Worm (Caenorhabditis elegans) whole organism, L3 larva: Measurements from ENCODE around the gene sre-41.
A peak's percentile ranks its signal among the peaks of the same experiment; 100 is the strongest.

Experiments
- R02D3.7 ChIP-seq: fragments of 150-350 bp; optimal IDR thresholded peaks from 2 replicates; lab custom pipeline; 2014; ENCODE audit warnings: missing biosample characterization, missing genetic modification characterization
- aly-2 ChIP-seq: fragments of 150-350 bp; optimal IDR thresholded peaks from 2 replicates; lab custom pipeline; 2014; ENCODE audit warnings: missing biosample characterization, missing genetic modification characterization
- ama-1 ChIP-seq: fragments of 150-350 bp; optimal IDR thresholded peaks from 2 replicates; lab custom pipeline; 2018
- ceh-16 ChIP-seq: sonication (generic microtip); optimal IDR thresholded peaks from 2 replicates; lab custom pipeline; 2017; ENCODE audit warnings: missing biosample characterization, missing genetic modification characterization
- daf-12 ChIP-seq: fragments of 150-350 bp; optimal IDR thresholded peaks from 2 replicates; lab custom pipeline; 2014; ENCODE audit warnings: missing biosample characterization, missing genetic modification reagents, missing genetic modification characterization
- egl-5 ChIP-seq: fragments of 150-350 bp; optimal IDR thresholded peaks from 2 replicates; lab custom pipeline; 2017; ENCODE audit warnings: missing biosample characterization, missing genetic modification reagents, missing genetic modification characterization, inconsistent platforms
- elt-1 ChIP-seq: fragments of 150-350 bp; optimal IDR thresholded peaks from 2 replicates; lab custom pipeline; 2014; ENCODE audit warnings: missing biosample characterization, missing genetic modification characterization
- elt-2 ChIP-seq: sonication (generic microtip); optimal IDR thresholded peaks from 2 replicates; lab custom pipeline; 2016; ENCODE audit warnings: missing genetic modification reagents, mild to moderate bottlenecking, missing genetic modification characterization, missing compliant biosample characterization
- elt-3 ChIP-seq, 3 experiments: fragments of 150-350 bp in 1 of 3; sonication (generic microtip) in 2 of 3; optimal IDR thresholded peaks; 2 replicates in 2 of 3; 4 replicates in 1 of 3; lab custom pipeline; 2014 to 2017; ENCODE audit warnings: missing biosample characterization in 3 of 3, missing genetic modification characterization in 3 of 3
- fkh-2 ChIP-seq: fragments of 150-350 bp; optimal IDR thresholded peaks from 2 replicates; lab custom pipeline; 2014; ENCODE audit warnings: missing biosample characterization, missing genetic modification reagents, missing genetic modification characterization
- fos-1 ChIP-seq: fragments of 150-350 bp; optimal IDR thresholded peaks from 2 replicates; lab custom pipeline; 2014; ENCODE audit warnings: missing biosample characterization, missing genetic modification characterization
- hmg-11 ChIP-seq: sonication (generic microtip); optimal IDR thresholded peaks from 2 replicates; lab custom pipeline; 2016; ENCODE audit warnings: missing genetic modification characterization, missing compliant biosample characterization
- lin-15B ChIP-seq: fragments of 150-350 bp; optimal IDR thresholded peaks from 2 replicates; lab custom pipeline; 2014; ENCODE audit warnings: missing biosample characterization, missing genetic modification characterization
- lsy-12 ChIP-seq: sonication (generic microtip); optimal IDR thresholded peaks from 2 replicates; lab custom pipeline; 2016; ENCODE audit warnings: mild to moderate bottlenecking, missing genetic modification characterization, missing compliant biosample characterization
- mdl-1 ChIP-seq: fragments of 150-350 bp; optimal IDR thresholded peaks from 2 replicates; lab custom pipeline; 2014; ENCODE audit warnings: missing biosample characterization, missing genetic modification characterization
- mml-1 ChIP-seq: fragments of 150-350 bp; sonication (generic microtip); optimal IDR thresholded peaks from 3 replicates; lab custom pipeline; 2014; ENCODE audit warnings: missing biosample characterization, missing genetic modification characterization
- nfya-1 ChIP-seq: sonication (generic microtip); optimal IDR thresholded peaks from 2 replicates; lab custom pipeline; 2017; ENCODE audit warnings: missing genetic modification characterization, mild to moderate bottlenecking, missing compliant biosample characterization, antibody characterized with exemption, moderate library complexity; ENCODE audit not compliant: insufficient read depth
- nhr-11 ChIP-seq: fragments of 150-350 bp; optimal IDR thresholded peaks from 2 replicates; lab custom pipeline; 2014; ENCODE audit warnings: missing biosample characterization, missing genetic modification characterization
- nhr-12 ChIP-seq: fragments of 150-350 bp; optimal IDR thresholded peaks from 2 replicates; lab custom pipeline; 2014; ENCODE audit warnings: missing biosample characterization, missing genetic modification characterization
- nhr-23 ChIP-seq: fragments of 150-350 bp; optimal IDR thresholded peaks from 2 replicates; lab custom pipeline; 2014; ENCODE audit warnings: missing biosample characterization, missing genetic modification reagents, missing genetic modification characterization
- nhr-237 ChIP-seq: fragments of 150-350 bp; optimal IDR thresholded peaks from 2 replicates; lab custom pipeline; 2014; ENCODE audit warnings: missing biosample characterization, missing genetic modification characterization
- nhr-25 ChIP-seq: sonication (generic microtip); optimal IDR thresholded peaks from 2 replicates; lab custom pipeline; 2017; ENCODE audit warnings: missing biosample characterization, missing genetic modification characterization
- nhr-28 ChIP-seq: fragments of 150-350 bp; optimal IDR thresholded peaks from 2 replicates; lab custom pipeline; 2014; ENCODE audit warnings: missing biosample characterization, missing genetic modification characterization
- nhr-43 ChIP-seq: sonication (generic microtip); optimal IDR thresholded peaks from 2 replicates; lab custom pipeline; 2016; ENCODE audit warnings: mild to moderate bottlenecking, missing genetic modification characterization, missing compliant biosample characterization; ENCODE audit not compliant: poor library complexity, severe bottlenecking
- nhr-67 ChIP-seq: fragments of 150-350 bp; optimal IDR thresholded peaks from 2 replicates; lab custom pipeline; 2014; ENCODE audit warnings: missing biosample characterization, missing genetic modification characterization
- nhr-77 ChIP-seq: fragments of 150-350 bp; optimal IDR thresholded peaks from 2 replicates; lab custom pipeline; 2014; ENCODE audit warnings: missing biosample characterization, missing genetic modification characterization
- pha-4 ChIP-seq: fragments of 150-350 bp; optimal IDR thresholded peaks from 2 replicates; lab custom pipeline; 2014; ENCODE audit warnings: missing biosample characterization, missing genetic modification reagents, missing genetic modification characterization
- pqm-1 ChIP-seq: fragments of 150-350 bp; optimal IDR thresholded peaks from 2 replicates; lab custom pipeline; 2017; ENCODE audit warnings: missing biosample characterization, missing genetic modification characterization, inconsistent platforms
- skn-1 ChIP-seq: fragments of 150-350 bp; optimal IDR thresholded peaks from 2 replicates; lab custom pipeline; 2014; ENCODE audit warnings: missing biosample characterization, missing genetic modification characterization
- tbx-2 ChIP-seq: sonication (generic microtip); optimal IDR thresholded peaks from 2 replicates; lab custom pipeline; 2016; ENCODE audit warnings: mild to moderate bottlenecking, missing genetic modification characterization, missing compliant biosample characterization
- unc-39 ChIP-seq: sonication (generic microtip); optimal IDR thresholded peaks from 4 replicates; lab custom pipeline; 2017; ENCODE audit warnings: missing biosample characterization, missing genetic modification characterization
- unc-62 ChIP-seq: fragments of 150-350 bp; sonication (generic microtip); optimal IDR thresholded peaks from 4 replicates; lab custom pipeline; 2014; ENCODE audit warnings: missing biosample characterization, missing genetic modification reagents, missing genetic modification characterization
- ztf-4 ChIP-seq: fragments of 150-350 bp; optimal IDR thresholded peaks from 2 replicates; lab custom pipeline; 2014; ENCODE audit warnings: missing biosample characterization, missing genetic modification characterization

Gene sre-41

ce11 chrII:12339644-12340043, 48.4 kb upstream of the sre-41 start, which contains the start of gene sop-2:
Gene sop-2, plus strand, starts transcription at chrII:12339944.
- TF ChIP-seq nhr-237 (tag; lab: Kevin White, UChicago), result no peak
- no peak for TF ChIP-seq nhr-25
- no peak for TF ChIP-seq mdl-1 (tag; lab: Kevin White, UChicago)
- no peak for TF ChIP-seq nhr-77
- no peak for TF ChIP-seq nfya-1
- TF ChIP-seq elt-1 (tag; lab: Kevin White, UChicago), result no peak
- TF ChIP-seq ztf-4 (tag; lab: Kevin White, UChicago), result no peak
- TF ChIP-seq lsy-12 (tag; lab: Kevin White, UChicago), result no peak
- TF ChIP-seq nhr-67, result no peak
- TF ChIP-seq, all 47 proteins: peak for 0

ce11 chrII:12341566-12342223, 46.4 kb upstream of the sre-41 start:
- TF ChIP-seq ama-1 (lab: Kevin White, UChicago) (no peak), nhr-25 (peak; percentile 25), nhr-23 (tag; lab: Kevin White, UChicago) (peak; percentile 16), pha-4 (tag; lab: Kevin White, UChicago) (peak; percentile 83), nfya-1 (peak; percentile 8), egl-5 (no peak)
- TF ChIP-seq, all 47 proteins: peak for 4

ce11 chrII:12342928-12343327, 45.2 kb upstream of the sre-41 start:
- no peak for TF ChIP-seq ceh-16 (tag; lab: Kevin White, UChicago)
- TF ChIP-seq unc-62 (GFP tag; lab: Kevin White, UChicago), result no peak
- no peak for TF ChIP-seq nhr-11 (tag; lab: Kevin White, UChicago)
- TF ChIP-seq R02D3.7 (tag; lab: Kevin White, UChicago), result no peak
- no peak for TF ChIP-seq pqm-1
- TF ChIP-seq hmg-11, result no peak
- TF ChIP-seq fos-1 (tag; lab: Kevin White, UChicago), result no peak
- no peak for TF ChIP-seq elt-1 (tag; lab: Kevin White, UChicago)
- no peak for TF ChIP-seq lin-15B
- TF ChIP-seq tbx-2 (tag; lab: Kevin White, UChicago), result no peak
- no peak for TF ChIP-seq elt-2 (tag; lab: Kevin White, UChicago)
- no peak for TF ChIP-seq nhr-43
- no peak for TF ChIP-seq nhr-28
- TF ChIP-seq mdl-1 (tag; lab: Kevin White, UChicago), result no peak
- no peak for TF ChIP-seq nhr-25
- TF ChIP-seq mml-1 (tag; lab: Kevin White, UChicago), result no peak
- no peak for TF ChIP-seq elt-3 (tag; optimal IDR thresholded peaks at IDR 0.05; lab: Kevin White, UChicago)
- no peak for TF ChIP-seq skn-1 (tag; lab: Kevin White, UChicago)

ce11 chrII:12343710-12344109, 44.4 kb upstream of the sre-41 start:
- no peak for TF ChIP-seq fkh-2 (tag; lab: Kevin White, UChicago)
- no peak for TF ChIP-seq R02D3.7 (tag; lab: Kevin White, UChicago)
- TF ChIP-seq nhr-12, result no peak
- no peak for TF ChIP-seq hmg-11
- no peak for TF ChIP-seq daf-12 (tag; lab: Kevin White, UChicago)
- TF ChIP-seq lin-15B, result no peak
- no peak for TF ChIP-seq nhr-77
- no peak for TF ChIP-seq egl-5
- no peak for TF ChIP-seq aly-2
- no peak for TF ChIP-seq unc-39 (tag; lab: Kevin White, UChicago)
- TF ChIP-seq lsy-12 (tag; lab: Kevin White, UChicago), result no peak
- TF ChIP-seq elt-1 (tag; lab: Kevin White, UChicago), result no peak
- TF ChIP-seq ama-1 (lab: Kevin White, UChicago), result no peak
- no peak for TF ChIP-seq ztf-4 (tag; lab: Kevin White, UChicago)

ce11 chrII:12344787-12345186, 43.3 kb upstream of the sre-41 start, which contains the start of gene C44C11.6:
Gene C44C11.6, plus strand, starts transcription at chrII:12344809.
- TF ChIP-seq fos-1 (tag; lab: Kevin White, UChicago) (no peak), nhr-67 (no peak), elt-2 (tag; lab: Kevin White, UChicago) (peak; percentile 30), ama-1 (lab: Kevin White, UChicago) (no peak)
- TF ChIP-seq, all 47 proteins: peak for 1
